Worm (Caenorhabditis elegans) whole organism, L1 larva: ENCODE data around the gene F09C6.13.

Experiments
- C04F5.9 ChIP-seq: sonication (generic microtip); optimal IDR thresholded peaks from 2 replicates; lab custom pipeline; 2016; ENCODE audit warnings: missing genetic modification characterization, missing compliant biosample characterization
- C16A3.4 ChIP-seq: fragments of 150-350 bp; optimal IDR thresholded peaks from 2 replicates; lab custom pipeline; 2014; ENCODE audit warnings: missing biosample characterization, missing genetic modification characterization
- F16B12.6 ChIP-seq: fragments of 150-350 bp; optimal IDR thresholded peaks from 2 replicates; lab custom pipeline; 2014; ENCODE audit warnings: missing biosample characterization, missing genetic modification characterization
- aha-1 ChIP-seq: fragments of 150-350 bp; optimal IDR thresholded peaks from 2 replicates; lab custom pipeline; 2014; ENCODE audit warnings: missing biosample characterization, missing genetic modification characterization
- aly-2 ChIP-seq: fragments of 150-350 bp; optimal IDR thresholded peaks from 2 replicates; lab custom pipeline; 2014; ENCODE audit warnings: missing biosample characterization, missing genetic modification characterization
- ama-1 ChIP-seq: fragments of 150-350 bp; optimal IDR thresholded peaks from 2 replicates; lab custom pipeline; 2014
- ceh-90 ChIP-seq: sonication (generic microtip); optimal IDR thresholded peaks from 2 replicates; lab custom pipeline; 2016; ENCODE audit warnings: missing genetic modification characterization, missing compliant biosample characterization
- dpl-1 ChIP-seq, 3 experiments: fragments of 150-350 bp in 2 of 3; sonication (generic microtip) in 1 of 3; optimal IDR thresholded peaks; 2 replicates each; lab custom pipeline; 2014 to 2017; ENCODE audit warnings: missing biosample characterization in 3 of 3, missing genetic modification characterization in 3 of 3, missing genetic modification reagents in 3 of 3
- efl-3 ChIP-seq: fragments of 200-800 bp; sonication (Bioruptor generic); optimal IDR thresholded peaks from 2 replicates; lab custom pipeline; 2018; ENCODE audit warnings: mild to moderate bottlenecking, missing genetic modification characterization, missing compliant biosample characterization
- egl-27 ChIP-seq, 2 experiments: fragments of 150-350 bp in 1 of 2; sonication (generic microtip); optimal IDR thresholded peaks; 3 replicates each; lab custom pipeline; 2017 to 2018; ENCODE audit warnings: missing biosample characterization in 2 of 2, missing genetic modification characterization in 2 of 2, missing genetic modification reagents in 2 of 2
- elt-2 ChIP-seq: sonication (generic microtip); optimal IDR thresholded peaks from 2 replicates; lab custom pipeline; 2016; ENCODE audit warnings: missing genetic modification characterization, mild to moderate bottlenecking, inconsistent platforms, missing compliant biosample characterization, missing genetic modification reagents
- ets-5 ChIP-seq: fragments of 200-800 bp; sonication (Bioruptor generic); IDR thresholded peaks from 2 replicates; pipeline ENCODE4 v1.3.6; 2022; ENCODE audit warnings: missing genetic modification characterization, missing compliant biosample characterization
- fkh-4 ChIP-seq: sonication (generic microtip); optimal IDR thresholded peaks from 2 replicates; lab custom pipeline; 2016; ENCODE audit warnings: missing compliant biosample characterization, missing genetic modification characterization, borderline replicate concordance
- fkh-8 ChIP-seq: sonication (generic microtip); optimal IDR thresholded peaks from 2 replicates; lab custom pipeline; 2016; ENCODE audit warnings: mild to moderate bottlenecking, missing genetic modification characterization, missing compliant biosample characterization
- grh-1 ChIP-seq: fragments of 200-800 bp; sonication (Bioruptor generic); IDR thresholded peaks from 2 replicates; pipeline ENCODE4 v1.3.6; 2022; ENCODE audit warnings: missing genetic modification reagents, missing genetic modification characterization, missing compliant biosample characterization
- hlh-4 ChIP-seq: sonication (generic microtip); optimal IDR thresholded peaks from 2 replicates; lab custom pipeline; 2016; ENCODE audit warnings: mild to moderate bottlenecking, missing genetic modification characterization, missing compliant biosample characterization
- jun-1 ChIP-seq: fragments of 150-350 bp; optimal IDR thresholded peaks from 2 replicates; lab custom pipeline; 2014; ENCODE audit warnings: missing biosample characterization, missing genetic modification reagents, missing genetic modification characterization
- lin-35 ChIP-seq, 2 experiments: fragments of 150-350 bp; optimal IDR thresholded peaks; 2 replicates each; lab custom pipeline; 2014; ENCODE audit warnings: missing biosample characterization in 2 of 2, missing genetic modification characterization in 2 of 2, missing genetic modification reagents in 2 of 2
- lir-3 ChIP-seq: sonication (generic microtip); optimal IDR thresholded peaks from 2 replicates; lab custom pipeline; 2016; ENCODE audit warnings: mild to moderate bottlenecking, missing genetic modification characterization, moderate library complexity, missing compliant biosample characterization; ENCODE audit not compliant: poor library complexity
- nhr-19 ChIP-seq: fragments of 200-800 bp; sonication (Bioruptor generic); conservative IDR thresholded peaks from 2 replicates; pipeline ENCODE4 v1.3.6; 2022; ENCODE audit warnings: missing genetic modification characterization, missing compliant biosample characterization
- nhr-77 ChIP-seq: fragments of 150-350 bp; optimal IDR thresholded peaks from 2 replicates; lab custom pipeline; 2014; ENCODE audit warnings: missing biosample characterization, missing genetic modification characterization
- pax-3 ChIP-seq: fragments of 200-800 bp; sonication (Bioruptor generic); optimal IDR thresholded peaks from 2 replicates; lab custom pipeline; 2018; ENCODE audit warnings: mild to moderate bottlenecking, missing genetic modification characterization, moderate library complexity, missing compliant biosample characterization
- pqm-1 ChIP-seq: sonication (generic microtip); optimal IDR thresholded peaks from 3 replicates; lab custom pipeline; 2017; ENCODE audit warnings: missing biosample characterization, missing genetic modification characterization
- skn-1 ChIP-seq: fragments of 150-350 bp; optimal IDR thresholded peaks from 2 replicates; lab custom pipeline; 2014; ENCODE audit warnings: missing biosample characterization, missing genetic modification characterization
- snpc-4 ChIP-seq: fragments of 150-350 bp; optimal IDR thresholded peaks from 2 replicates; lab custom pipeline; 2014; ENCODE audit warnings: missing biosample characterization, missing genetic modification characterization
- sox-4 ChIP-seq: sonication (generic microtip); optimal IDR thresholded peaks from 2 replicates; lab custom pipeline; 2016; ENCODE audit warnings: missing genetic modification characterization, missing compliant biosample characterization
- sup-37 ChIP-seq: fragments of 200-800 bp; sonication (Bioruptor generic); optimal IDR thresholded peaks from 2 replicates; lab custom pipeline; 2018; ENCODE audit warnings: mild to moderate bottlenecking, missing genetic modification characterization, missing compliant biosample characterization
- unc-30 ChIP-seq: sonication (generic microtip); optimal IDR thresholded peaks from 2 replicates; lab custom pipeline; 2017; ENCODE audit warnings: missing biosample characterization, missing genetic modification characterization
- unc-86 ChIP-seq: sonication (generic microtip); optimal IDR thresholded peaks from 2 replicates; lab custom pipeline; 2016; ENCODE audit warnings: missing genetic modification characterization, missing compliant biosample characterization
- unc-98 ChIP-seq: fragments of 200-800 bp; sonication (Bioruptor generic); IDR thresholded peaks from 2 replicates; pipeline ENCODE4 v1.3.6; 2022; ENCODE audit warnings: missing genetic modification characterization, missing compliant biosample characterization
- zag-1 ChIP-seq: fragments of 150-350 bp; optimal IDR thresholded peaks from 2 replicates; lab custom pipeline; 2014; ENCODE audit warnings: missing biosample characterization, missing genetic modification characterization
- ztf-4 ChIP-seq: fragments of 150-350 bp; optimal IDR thresholded peaks from 2 replicates; lab custom pipeline; 2014; ENCODE audit warnings: missing biosample characterization, missing genetic modification characterization

Gene F09C6.13

ce11 chrV:16884744-16885143, at the start of gene F09C6.13:
TSS of gene F09C6.13 (plus strand) at chrV:16885044.
- TF ChIP-seq hlh-4 (no peak), nhr-19 (GFP tag; lab: Robert Waterston, UW) (no peak), sox-4 (tag; lab: Kevin White, UChicago) (no peak)
- TF ChIP-seq, all 84 proteins: peak for 0

- TF ChIP-seq ama-1 (no peak), ets-5 (no peak), lin-35 (GFP tag; optimal IDR thresholded peaks at IDR 0.05; lab: Kevin White, UChicago) (no peak), grh-1 (GFP tag; lab: Robert Waterston, UW) (no peak), jun-1 (tag; lab: Kevin White, UChicago) (no peak), zag-1 (tag; lab: Kevin White, UChicago) (no peak), C04F5.9 (tag; lab: Kevin White, UChicago) (no peak), snpc-4 (tag; lab: Kevin White, UChicago) (no peak), egl-27 (tag; optimal IDR thresholded peaks at IDR 0.05; lab: Kevin White, UChicago) (no peak), unc-86 (no peak), sup-37 (GFP tag; lab: Kevin White, UChicago) (no peak), ceh-90 (tag; lab: Kevin White, UChicago) (no peak)
- TF ChIP-seq, all 84 proteins: peak for 0
These were observed 48.7 kb upstream of the F09C6.13 start for ce11 chrV:16836100-16836499.

ce11 chrV:16838435-16838834, 46.4 kb upstream of the F09C6.13 start:
- TF ChIP-seq nhr-77 (no peak), dpl-1 (GFP tag; optimal IDR thresholded peaks at IDR 0.05; lab: Kevin White, UChicago) (no peak), hlh-4 (no peak), lir-3 (tag; lab: Kevin White, UChicago) (no peak), fkh-4 (tag; lab: Kevin White, UChicago) (no peak), F16B12.6 (no peak), lin-35 (GFP tag; optimal IDR thresholded peaks at IDR 0.05; lab: Kevin White, UChicago) (no peak), C16A3.4 (no peak), unc-98 (GFP tag; lab: Robert Waterston, UW) (no peak)

- TF ChIP-seq lir-3 (tag; lab: Kevin White, UChicago) (no peak), lin-35 (GFP tag; optimal IDR thresholded peaks at IDR 0.05; lab: Kevin White, UChicago) (peak in 1 of 2 experiments; percentile 14), jun-1 (tag; lab: Kevin White, UChicago) (peak; percentile 8), fkh-8 (tag; lab: Kevin White, UChicago) (no peak), elt-2 (peak; percentile 91)
- TF ChIP-seq, all 84 proteins: peak for 3
These were observed 44.6 kb upstream of the F09C6.13 start for ce11 chrV:16840283-16840682.

- no peak for TF ChIP-seq unc-30 (tag; lab: Kevin White, UChicago)
- no peak for TF ChIP-seq pax-3 (tag; lab: Kevin White, UChicago)
These were observed 43.9 kb upstream of the F09C6.13 start, which contains the start of gene clec-40 for ce11 chrV:16840961-16841360. TSS of gene clec-40 (minus strand) at chrV:16841061.

- no peak for TF ChIP-seq ztf-4 (tag; lab: Kevin White, UChicago)
- no peak for TF ChIP-seq skn-1 (tag; lab: Kevin White, UChicago)
- no peak for TF ChIP-seq fkh-8 (tag; lab: Kevin White, UChicago)
- TF ChIP-seq egl-27 (tag; optimal IDR thresholded peaks at IDR 0.05; lab: Kevin White, UChicago) = no peak
- TF ChIP-seq pqm-1 (tag; lab: Kevin White, UChicago) = no peak
These were observed 41.9 kb upstream of the F09C6.13 start, which contains the start of gene clec-25 for ce11 chrV:16842941-16843340. TSS of gene clec-25 (plus strand) at chrV:16843241.

ce11 chrV:16848498-16848897, 36.3 kb upstream of the F09C6.13 start, which contains the start of the genes clec-36 and clec-26:
TSS of gene clec-36 (minus strand) at chrV:16848598.
TSS of gene clec-26 (plus strand) at chrV:16848611.
- TF ChIP-seq efl-3 (GFP tag; lab: Kevin White, UChicago) (no peak), zag-1 (tag; lab: Kevin White, UChicago) (no peak), egl-27 (tag; optimal IDR thresholded peaks at IDR 0.05; lab: Kevin White, UChicago) (no peak), aha-1 (no peak), elt-2 (peak; percentile 44), lir-3 (tag; lab: Kevin White, UChicago) (no peak), aly-2 (tag; lab: Kevin White, UChicago) (no peak)
